Worm (Caenorhabditis elegans): Measurements from ENCODE around the gene acs-20.

DNA sequence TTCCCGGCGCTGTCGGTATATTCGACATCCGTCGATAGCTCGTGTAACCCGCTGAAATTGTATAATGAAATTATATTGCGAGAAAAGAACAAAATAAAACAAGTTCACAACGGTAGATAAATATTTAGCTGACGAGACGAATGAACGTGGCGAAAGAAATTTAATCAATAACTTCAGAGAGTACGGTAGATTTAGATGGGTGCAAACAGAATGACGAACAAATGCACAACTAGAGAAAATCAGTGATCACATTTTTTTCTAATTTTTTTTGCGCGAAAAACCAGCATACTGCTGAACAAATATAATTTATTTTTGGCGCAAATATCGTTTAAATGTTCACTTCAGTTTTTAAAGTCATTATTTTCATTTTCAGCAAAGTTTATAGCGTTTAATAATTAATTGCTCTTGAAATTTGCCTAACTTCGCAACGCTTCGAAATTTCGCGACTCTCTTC is 37.7 kb downstream of the acs-20 start, which contains the start of gene sec-24.2:
- TF ChIP-seq ZK546.5 (tag; optimal IDR thresholded peaks at IDR 0.05) (no peak), snpc-4 (tag; optimal IDR thresholded peaks at IDR 0.05) (no peak), alr-1 (tag; optimal IDR thresholded peaks at IDR 0.05) (no peak), egl-27 (tag; optimal IDR thresholded peaks at IDR 0.05) (no peak), elt-1 (tag; optimal IDR thresholded peaks at IDR 0.05) (no peak)

All from whole organism, L2 larva.